Fruit fly (Drosophila melanogaster) whole organism, pupa: ENCODE results near the gene Sbds.

Source experiments
- CG14655 ChIP-seq: fragments of 200-800 bp; sonication (Bioruptor generic); optimal IDR thresholded peaks from 3 replicates; lab custom pipeline; 2017; ENCODE audit warnings: mild to moderate bottlenecking, missing biosample characterization, missing genetic modification reagents, missing genetic modification characterization
- CG15710 ChIP-seq: fragments of 200-800 bp; sonication (Bioruptor generic); optimal IDR thresholded peaks from 2 replicates; lab custom pipeline; 2018; ENCODE audit warnings: missing biosample characterization, mild to moderate bottlenecking, missing genetic modification characterization, moderate library complexity
- CG17806 ChIP-seq: fragments of 200-800 bp; sonication (Bioruptor generic); optimal IDR thresholded peaks from 2 replicates; lab custom pipeline; 2018; ENCODE audit warnings: missing biosample characterization, mild to moderate bottlenecking, missing genetic modification characterization, moderate library complexity
- CG32121 ChIP-seq: fragments of 200-800 bp; sonication (Bioruptor generic); IDR thresholded peaks from 2 replicates; pipeline ENCODE4 v1.3.6; 2022; ENCODE audit warnings: missing biosample characterization, missing genetic modification characterization
- CG4496 ChIP-seq: fragments of 200-800 bp; sonication (Bioruptor generic); IDR thresholded peaks from 3 replicates; pipeline ENCODE4 v1.3.6; 2022; ENCODE audit warnings: missing biosample characterization, missing genetic modification characterization
- rn ChIP-seq: fragments of 200-800 bp; sonication (Bioruptor generic); IDR thresholded peaks from 2 replicates; pipeline ENCODE4 v1.3.6; 2022; ENCODE audit warnings: missing biosample characterization, missing genetic modification characterization

- no peak for TF ChIP-seq CG15710 (tag; lab: Kevin White, UChicago)
- no peak for TF ChIP-seq CG14655 (GFP tag; lab: Kevin White, UChicago)
- no peak for TF ChIP-seq CG4496 (GFP tag; lab: Robert Waterston, UW)
- no peak for TF ChIP-seq CG32121 (GFP tag; lab: Robert Waterston, UW)
- TF ChIP-seq CG17806, result no peak
- no peak for TF ChIP-seq rn (GFP tag; lab: Robert Waterston, UW)
Measured at dm6 chr3L:6706723-6707591, 45.8 kb upstream of the Sbds start.
